Worm (Caenorhabditis elegans) whole organism, L4 larva: Measurements from ENCODE around the gene srg-65.

Experiments used
- F10B5.3 ChIP-seq: sonication (generic microtip); optimal IDR thresholded peaks from 2 replicates; lab custom pipeline; 2016; ENCODE audit warnings: mild to moderate bottlenecking, missing genetic modification characterization, missing compliant biosample characterization
- F44E2.7 ChIP-seq: fragments of 200-800 bp; sonication (Bioruptor generic); IDR thresholded peaks from 2 replicates; pipeline ENCODE4 v2.1.2; 2022; ENCODE audit warnings: missing genetic modification characterization, missing compliant biosample characterization
- Y5F2A.4 ChIP-seq: fragments of 200-800 bp; sonication (Bioruptor generic); optimal IDR thresholded peaks from 2 replicates; lab custom pipeline; 2018; ENCODE audit warnings: mild to moderate bottlenecking, missing genetic modification characterization, missing compliant biosample characterization
- aha-1 ChIP-seq: fragments of 150-350 bp; peaks from one replicate; lab custom pipeline; 2014; ENCODE audit warnings: missing biosample characterization, missing genetic modification characterization
- arid-1 ChIP-seq: fragments of 200-800 bp; sonication (Bioruptor generic); conservative IDR thresholded peaks from 2 replicates; pipeline ENCODE4 v1.3.6; 2022; ENCODE audit warnings: missing genetic modification reagents, missing genetic modification characterization, missing compliant biosample characterization
- ceh-82 ChIP-seq: sonication (generic microtip); optimal IDR thresholded peaks from 2 replicates; lab custom pipeline; 2017; ENCODE audit warnings: missing biosample characterization, missing genetic modification characterization
- cey-2 ChIP-seq: sonication (generic microtip); optimal IDR thresholded peaks from 3 replicates; lab custom pipeline; 2017; ENCODE audit warnings: missing genetic modification characterization, mild to moderate bottlenecking, missing compliant biosample characterization, antibody characterized with exemption, borderline replicate concordance; ENCODE audit not compliant: insufficient read depth
- daf-16 ChIP-seq, 3 experiments: sonication (generic microtip); optimal IDR thresholded peaks; 2 replicates each; lab custom pipeline; 2016 to 2017; ENCODE audit warnings: missing genetic modification characterization in 3 of 3, missing genetic modification reagents in 3 of 3, mild to moderate bottlenecking in 2 of 3, missing compliant biosample characterization in 2 of 3, missing biosample characterization in 1 of 3, moderate library complexity in 1 of 3
- daf-8 ChIP-seq: fragments of 200-800 bp; sonication (Bioruptor generic); IDR thresholded peaks from 2 replicates; pipeline ENCODE4 v1.3.6; 2022; ENCODE audit warnings: missing genetic modification characterization, missing compliant biosample characterization
- dmd-6 ChIP-seq: fragments of 200-800 bp; sonication (Bioruptor generic); IDR thresholded peaks from 2 replicates; pipeline ENCODE4 v1.3.6; 2022; ENCODE audit warnings: missing genetic modification reagents, missing genetic modification characterization, missing compliant biosample characterization
- dmd-9 ChIP-seq: fragments of 200-800 bp; sonication (Bioruptor generic); IDR thresholded peaks from 2 replicates; pipeline ENCODE4 v1.3.6; 2022; ENCODE audit warnings: missing genetic modification reagents, missing genetic modification characterization, missing compliant biosample characterization
- duxl-1 ChIP-seq: sonication (generic microtip); optimal IDR thresholded peaks from 2 replicates; lab custom pipeline; 2016; ENCODE audit warnings: mild to moderate bottlenecking, missing genetic modification characterization, moderate library complexity, missing compliant biosample characterization; ENCODE audit not compliant: poor library complexity
- fkh-10 ChIP-seq: fragments of 150-350 bp; optimal IDR thresholded peaks from 2 replicates; lab custom pipeline; 2014; ENCODE audit warnings: missing biosample characterization, missing genetic modification reagents, missing genetic modification characterization
- gei-8 ChIP-seq: fragments of 200-800 bp; sonication (Bioruptor generic); optimal IDR thresholded peaks from 2 replicates; lab custom pipeline; 2018; ENCODE audit warnings: mild to moderate bottlenecking, missing genetic modification characterization, missing compliant biosample characterization
- hif-1 ChIP-seq, 2 experiments: sonication (generic microtip); optimal IDR thresholded peaks; 2 replicates each; lab custom pipeline; 2016 to 2017; ENCODE audit warnings: missing compliant biosample characterization in 2 of 2, missing genetic modification characterization in 2 of 2, missing genetic modification reagents in 2 of 2, missing genotype in 2 of 2, mild to moderate bottlenecking in 1 of 2
- jun-1 ChIP-seq: fragments of 150-350 bp; optimal IDR thresholded peaks from 2 replicates; lab custom pipeline; 2014; ENCODE audit warnings: missing biosample characterization, missing genetic modification reagents, missing genetic modification characterization
- lin-1 ChIP-seq: fragments of 200-800 bp; sonication (Bioruptor generic); IDR thresholded peaks from 2 replicates; pipeline ENCODE4 v1.3.6; 2022; ENCODE audit warnings: missing genetic modification reagents, missing genetic modification characterization, missing compliant biosample characterization
- lin-13 ChIP-seq: fragments of 150-350 bp; optimal IDR thresholded peaks from 2 replicates; lab custom pipeline; 2014; ENCODE audit warnings: missing biosample characterization, missing genetic modification reagents, missing genetic modification characterization
- lin-15B ChIP-seq: fragments of 150-350 bp; sonication (generic microtip); optimal IDR thresholded peaks from 3 replicates; lab custom pipeline; 2014; ENCODE audit warnings: missing biosample characterization, missing genetic modification characterization
- lin-29 ChIP-seq: fragments of 200-800 bp; sonication (Bioruptor generic); IDR thresholded peaks from 2 replicates; pipeline ENCODE4 v1.3.6; 2022; ENCODE audit warnings: missing genetic modification reagents, missing genetic modification characterization, missing compliant biosample characterization
- lin-38 ChIP-seq: fragments of 200-800 bp; sonication (Bioruptor generic); IDR thresholded peaks from 2 replicates; pipeline ENCODE4 v1.3.6; 2022; ENCODE audit warnings: missing genetic modification reagents, missing genetic modification characterization, missing compliant biosample characterization
- lir-3 ChIP-seq: sonication (generic microtip); optimal IDR thresholded peaks from 2 replicates; lab custom pipeline; 2016; ENCODE audit warnings: mild to moderate bottlenecking, missing genetic modification characterization, missing compliant biosample characterization
- lsy-2 ChIP-seq, 2 experiments: fragments of 150-350 bp in 1 of 2; sonication (generic microtip) in 1 of 2; optimal IDR thresholded peaks; 2 replicates each; lab custom pipeline; 2014 to 2017; ENCODE audit warnings: missing biosample characterization in 2 of 2, missing genetic modification characterization in 2 of 2
- madf-5 ChIP-seq, 2 experiments: fragments of 200-800 bp; sonication (Bioruptor generic); IDR thresholded peaks; 2 replicates each; pipeline ENCODE4 v1.3.6; 2022; ENCODE audit warnings: missing compliant biosample characterization in 2 of 2, missing genetic modification characterization in 2 of 2
- mdl-1 ChIP-seq, 2 experiments: fragments of 150-350 bp in 1 of 2; sonication (generic microtip) in 1 of 2; optimal IDR thresholded peaks; 2 replicates each; lab custom pipeline; 2014 to 2017; ENCODE audit warnings: missing biosample characterization in 2 of 2, missing genetic modification characterization in 2 of 2
- mxl-3 ChIP-seq: fragments of 200-800 bp; sonication (Bioruptor generic); optimal IDR thresholded peaks from 2 replicates; lab custom pipeline; 2018; ENCODE audit warnings: mild to moderate bottlenecking, missing genetic modification characterization, missing compliant biosample characterization
- nhr-111 ChIP-seq: fragments of 200-800 bp; sonication (Bioruptor generic); optimal IDR thresholded peaks from 2 replicates; lab custom pipeline; 2018; ENCODE audit warnings: mild to moderate bottlenecking, missing genetic modification characterization, missing compliant biosample characterization
- nhr-237 ChIP-seq: sonication (generic microtip); optimal IDR thresholded peaks from 2 replicates; lab custom pipeline; 2017; ENCODE audit warnings: missing biosample characterization, missing genetic modification characterization
- nhr-28 ChIP-seq: fragments of 150-350 bp; optimal IDR thresholded peaks from 2 replicates; lab custom pipeline; 2014; ENCODE audit warnings: missing biosample characterization, missing genetic modification characterization
- nhr-42 ChIP-seq: fragments of 200-800 bp; sonication (Bioruptor generic); IDR thresholded peaks from 2 replicates; pipeline ENCODE4 v1.3.6; 2022; ENCODE audit warnings: missing genetic modification characterization, missing compliant biosample characterization
- nhr-6 ChIP-seq: fragments of 150-350 bp; optimal IDR thresholded peaks from 2 replicates; lab custom pipeline; 2014; ENCODE audit warnings: missing biosample characterization, missing genetic modification characterization
- nhr-77 ChIP-seq: fragments of 150-350 bp; optimal IDR thresholded peaks from 2 replicates; lab custom pipeline; 2014; ENCODE audit warnings: missing biosample characterization, missing genetic modification characterization
- php-3 ChIP-seq: fragments of 200-800 bp; sonication (Bioruptor generic); IDR thresholded peaks from 2 replicates; pipeline ENCODE4 v1.3.6; 2022; ENCODE audit warnings: missing genetic modification reagents, missing genetic modification characterization, missing compliant biosample characterization
- pqm-1 ChIP-seq: sonication (generic microtip); optimal IDR thresholded peaks from 2 replicates; lab custom pipeline; 2017; ENCODE audit warnings: missing biosample characterization, missing genetic modification characterization
- rbr-2 ChIP-seq: sonication (generic microtip); optimal IDR thresholded peaks from 2 replicates; lab custom pipeline; 2016; ENCODE audit warnings: missing genotype, missing genetic modification characterization, missing compliant biosample characterization
- saeg-2 ChIP-seq: fragments of 200-800 bp; sonication (Bioruptor generic); IDR thresholded peaks from 2 replicates; pipeline ENCODE4 v1.3.6; 2022; ENCODE audit warnings: missing genetic modification reagents, missing genetic modification characterization, missing compliant biosample characterization
- snpc-4 ChIP-seq: fragments of 150-350 bp; optimal IDR thresholded peaks from 2 replicates; lab custom pipeline; 2014; ENCODE audit warnings: missing biosample characterization, missing genetic modification characterization
- spr-1 ChIP-seq: sonication (generic microtip); optimal IDR thresholded peaks from 2 replicates; lab custom pipeline; 2016; ENCODE audit warnings: mild to moderate bottlenecking, missing genetic modification characterization, missing compliant biosample characterization

srg-65 gene

ce11 chrV:5499475-5499874, 14.7 kb upstream of the srg-65 start:
- TF ChIP-seq lin-29 (GFP tag; lab: Robert Waterston, UW): no peak
- no peak for TF ChIP-seq gei-8 (GFP tag; lab: Kevin White, UChicago)
- TF ChIP-seq madf-5 (GFP tag; IDR thresholded peaks at IDR 0.05; lab: Robert Waterston, UW): no peak
- TF ChIP-seq Y5F2A.4 (GFP tag; lab: Kevin White, UChicago): no peak
- TF ChIP-seq snpc-4: no peak
- TF ChIP-seq lin-15B (tag; lab: Kevin White, UChicago): no peak
- no peak for TF ChIP-seq F10B5.3
- no peak for TF ChIP-seq aha-1
- TF ChIP-seq dmd-6 (GFP tag; lab: Robert Waterston, UW): no peak
- TF ChIP-seq lin-1 (GFP tag; lab: Robert Waterston, UW): no peak

- TF ChIP-seq duxl-1: no peak
- TF ChIP-seq nhr-28: no peak
- TF ChIP-seq mxl-3 (GFP tag; lab: Kevin White, UChicago): no peak
- TF ChIP-seq ceh-82 (tag; lab: Kevin White, UChicago): no peak
Measured at ce11 chrV:5493447-5493846, 8.7 kb upstream of the srg-65 start, which contains the start of gene T05C3.2. TSS of gene T05C3.2 (plus strand) at chrV:5493747.

- TF ChIP-seq hif-1 (tag; optimal IDR thresholded peaks at IDR 0.05; lab: Kevin White, UChicago): no peak
- peak; percentile 94 for TF ChIP-seq pqm-1
- peak in 1 of 2 experiments; percentile 64 for TF ChIP-seq mdl-1 (tag; optimal IDR thresholded peaks at IDR 0.05; lab: Kevin White, UChicago)
- no peak for TF ChIP-seq spr-1
- peak; percentile 57 for TF ChIP-seq mxl-3 (GFP tag; lab: Kevin White, UChicago)
- TF ChIP-seq nhr-28: peak; percentile 66
- no peak for TF ChIP-seq F44E2.7
- no peak for TF ChIP-seq daf-16 (GFP tag; optimal IDR thresholded peaks at IDR 0.05; lab: Kevin White, UChicago)
- peak; percentile 84 for TF ChIP-seq daf-16 (tag; optimal IDR thresholded peaks at IDR 0.05; lab: Kevin White, UChicago)
- 0 out of 2 replicates have a peak, but pooled peaks have one; percentile 51 for TF ChIP-seq php-3 (GFP tag; lab: Robert Waterston, UW)
Measured at ce11 chrV:5490205-5490604, 5.4 kb upstream of the srg-65 start, which contains the start of gene T05C3.6. TSS of gene T05C3.6 (plus strand) at chrV:5490445.

- TF ChIP-seq nhr-42 (no peak), rbr-2 (tag; lab: Kevin White, UChicago) (no peak), lsy-2 (tag; optimal IDR thresholded peaks at IDR 0.05; lab: Kevin White, UChicago) (no peak), lir-3 (no peak), nhr-111 (GFP tag; lab: Kevin White, UChicago) (no peak), fkh-10 (GFP tag; lab: Kevin White, UChicago) (no peak), dmd-9 (no peak), nhr-77 (no peak), saeg-2 (GFP tag; lab: Robert Waterston, UW) (no peak), jun-1 (tag; lab: Kevin White, UChicago) (no peak), spr-1 (no peak), arid-1 (GFP tag; lab: Robert Waterston, UW) (no peak), nhr-6 (no peak)
Measured at ce11 chrV:5488766-5489165, 4.0 kb upstream of the srg-65 start, which contains the start of gene grl-18. TSS of gene grl-18 (minus strand) at chrV:5488866.

ce11 chrV:5487180-5487579, 2.4 kb upstream of the srg-65 start:
- no peak for TF ChIP-seq nhr-77
- peak; percentile 92 for TF ChIP-seq aha-1

- no peak for TF ChIP-seq cey-2 (tag; lab: Kevin White, UChicago)
- no peak for TF ChIP-seq nhr-237 (tag; lab: Kevin White, UChicago)
- no peak for TF ChIP-seq rbr-2 (tag; lab: Kevin White, UChicago)
- TF ChIP-seq snpc-4: no peak
- no peak for TF ChIP-seq gei-8 (GFP tag; lab: Kevin White, UChicago)
- no peak for TF ChIP-seq lin-13 (GFP tag; lab: Kevin White, UChicago)
- no peak for TF ChIP-seq dmd-6 (GFP tag; lab: Robert Waterston, UW)
- no peak for TF ChIP-seq daf-8 (GFP tag; lab: Robert Waterston, UW)
- no peak for TF ChIP-seq lin-38 (GFP tag; lab: Robert Waterston, UW)
- TF ChIP-seq, all 104 proteins: peak for 0
Measured at ce11 chrV:5482315-5482714, 2.5 kb downstream of the srg-65 start, which contains the start of gene srg-66. TSS of gene srg-66 (minus strand) at chrV:5482415.
